Worm (Caenorhabditis elegans) whole organism, dauer: ENCODE data around the gene F12A10.9.

Source experiments
- unc-62 ChIP-seq: sonication (generic microtip); optimal IDR thresholded peaks from 2 replicates; lab custom pipeline; 2017; ENCODE audit warnings: missing biosample characterization, missing genetic modification reagents, missing genetic modification characterization

Gene F12A10.9

ce11 chrII:5498156-5498739 is at the start of gene F12A10.9, which contains the start of gene suex-1:
Gene F12A10.9 (plus strand): TSS chrII:5498689.
Gene suex-1 (minus strand): TSS chrII:5498256.
- no peak for TF ChIP-seq unc-62 (GFP tag; lab: Kevin White, UChicago)

ce11 chrII:5449219-5449618 is 49.3 kb upstream of the F12A10.9 start:
- TF ChIP-seq unc-62 (GFP tag; lab: Kevin White, UChicago): no peak

DNA sequence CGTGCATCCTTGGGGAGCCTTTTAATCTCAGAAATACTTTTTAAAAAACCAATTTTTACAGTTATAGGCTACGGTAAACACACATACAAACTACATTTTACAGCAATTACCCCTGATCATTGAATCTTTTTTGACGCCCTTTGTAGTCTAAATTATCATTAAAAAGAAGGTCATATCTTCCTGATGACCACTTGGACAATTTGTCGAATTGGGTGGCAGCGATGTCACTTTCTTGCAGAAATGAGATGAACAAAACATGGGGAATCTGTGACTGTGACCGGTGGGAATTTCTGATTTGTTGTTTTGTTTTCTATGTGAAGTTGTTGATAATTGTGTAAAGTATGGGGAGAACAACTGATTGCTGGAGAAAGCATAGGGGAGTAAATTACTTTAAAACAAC is 48.9 kb upstream of the F12A10.9 start:
- no peak for TF ChIP-seq unc-62 (GFP tag; lab: Kevin White, UChicago)

DNA sequence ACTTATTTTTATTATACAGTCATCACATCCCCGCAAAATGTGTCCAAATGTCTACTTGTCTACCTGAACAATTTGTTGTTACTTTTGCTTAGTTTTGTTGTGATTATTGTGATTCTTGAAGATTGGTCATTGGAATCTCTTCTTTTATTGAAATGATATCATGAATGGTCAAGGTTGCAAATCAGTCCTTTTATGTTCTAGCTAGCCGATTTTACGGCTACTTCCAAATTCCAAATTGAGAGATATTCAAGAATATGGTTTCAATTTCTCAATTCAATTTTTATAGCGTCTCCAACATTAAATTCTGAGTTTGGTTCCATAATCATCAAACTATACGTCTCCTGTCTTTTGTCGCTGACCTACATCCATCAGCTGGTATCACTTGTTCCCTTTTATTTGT is 47.2 kb upstream of the F12A10.9 start:
- TF ChIP-seq unc-62 (GFP tag; lab: Kevin White, UChicago): no peak

- no peak for TF ChIP-seq unc-62 (GFP tag; lab: Kevin White, UChicago)
Observed at ce11 chrII:5453547-5453946, 44.9 kb upstream of the F12A10.9 start, which contains the start of gene dhs-5. Gene dhs-5 (plus strand): TSS chrII:5453847.

DNA sequence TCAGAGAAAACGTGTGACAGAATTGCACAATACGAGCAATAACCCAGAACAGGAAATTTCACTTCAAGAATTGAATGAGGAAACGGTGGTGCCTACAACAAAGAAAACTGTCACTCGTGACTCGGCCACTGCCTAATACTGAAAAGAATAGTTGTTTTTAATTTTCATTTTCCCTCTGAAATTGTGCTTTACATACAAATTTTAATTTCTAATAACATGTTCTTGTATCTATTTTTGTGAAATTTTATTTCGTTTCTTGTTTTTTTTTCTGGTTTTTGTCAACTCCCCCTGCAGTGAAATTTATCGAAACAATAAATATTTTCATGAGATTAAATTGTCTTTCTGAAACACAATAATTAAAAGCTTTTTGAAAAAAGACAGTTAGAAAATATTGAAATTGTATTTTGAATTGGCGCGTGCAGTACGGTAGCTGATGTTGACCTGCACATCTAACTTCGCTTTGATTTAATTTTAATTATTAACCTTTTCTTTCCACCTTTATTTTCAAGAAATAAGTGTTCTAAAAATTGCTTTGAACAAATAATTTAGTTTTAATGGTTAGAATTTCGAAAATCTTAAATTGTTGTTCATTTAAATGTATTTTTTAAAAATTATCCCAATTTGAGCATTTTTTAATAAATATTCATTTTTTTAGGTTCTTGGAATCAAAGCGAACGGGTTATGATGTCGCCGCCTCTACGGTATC is 42.7 kb upstream of the F12A10.9 start, which contains the start of gene daz-1:
TSS of gene daz-1 (plus strand) at position 656 of the 706 bp plus-strand sequence.
- TF ChIP-seq unc-62 (GFP tag; lab: Kevin White, UChicago): no peak

- no peak for TF ChIP-seq unc-62 (GFP tag; lab: Kevin White, UChicago)
Observed at ce11 chrII:5458683-5459410, 39.6 kb upstream of the F12A10.9 start.

ce11 chrII:5459534-5459933 is 39.0 kb upstream of the F12A10.9 start:
- no peak for TF ChIP-seq unc-62 (GFP tag; lab: Kevin White, UChicago)

DNA sequence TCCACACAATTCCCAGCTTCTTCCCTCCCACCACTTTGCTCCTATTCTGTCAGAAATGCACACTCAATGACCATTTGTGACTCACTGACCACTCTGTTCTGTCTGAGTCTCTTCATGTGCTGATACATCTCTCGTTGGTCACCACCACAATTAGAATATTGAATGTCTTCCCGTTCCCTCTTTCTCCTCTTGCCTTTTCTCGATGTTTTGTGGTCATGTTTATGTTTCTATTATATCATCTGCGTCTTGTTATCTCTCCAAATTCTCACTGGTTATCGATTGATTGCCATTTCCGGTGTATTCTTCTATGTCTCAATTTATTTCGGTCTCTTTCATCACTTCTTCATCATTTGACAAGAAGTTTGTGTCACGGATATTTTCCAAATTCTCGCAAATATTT is 37.6 kb upstream of the F12A10.9 start:
- no peak for TF ChIP-seq unc-62 (GFP tag; lab: Kevin White, UChicago)

DNA sequence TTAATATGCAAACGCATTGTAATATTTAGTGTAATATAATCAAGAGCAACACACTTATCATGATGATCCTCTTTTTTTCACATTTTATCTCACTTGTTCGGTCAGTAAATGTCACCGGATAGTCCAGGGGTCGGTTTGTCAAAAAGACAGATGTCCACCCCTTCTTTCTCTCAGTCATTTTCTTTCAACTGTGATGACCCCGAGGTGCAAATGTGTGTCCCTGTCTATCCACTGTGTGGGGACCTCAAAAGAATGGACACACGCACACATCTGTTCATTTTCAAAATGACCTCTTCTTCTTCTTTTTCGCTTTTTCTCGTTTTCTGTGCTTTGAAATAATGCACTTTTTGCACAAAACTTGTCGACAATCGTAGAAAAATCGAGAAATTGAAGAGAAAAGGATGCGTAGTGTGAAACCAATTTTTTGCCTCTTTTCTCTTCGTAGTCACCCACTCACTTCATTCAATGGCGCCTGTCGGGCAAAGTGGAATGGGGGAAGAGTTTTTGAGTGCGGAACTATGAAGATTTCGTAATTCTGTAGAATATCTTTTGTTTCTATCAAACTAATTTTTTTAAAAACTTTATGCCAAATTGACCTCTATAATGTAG is 34.7 kb upstream of the F12A10.9 start:
- TF ChIP-seq unc-62 (GFP tag; lab: Kevin White, UChicago): no peak

DNA sequence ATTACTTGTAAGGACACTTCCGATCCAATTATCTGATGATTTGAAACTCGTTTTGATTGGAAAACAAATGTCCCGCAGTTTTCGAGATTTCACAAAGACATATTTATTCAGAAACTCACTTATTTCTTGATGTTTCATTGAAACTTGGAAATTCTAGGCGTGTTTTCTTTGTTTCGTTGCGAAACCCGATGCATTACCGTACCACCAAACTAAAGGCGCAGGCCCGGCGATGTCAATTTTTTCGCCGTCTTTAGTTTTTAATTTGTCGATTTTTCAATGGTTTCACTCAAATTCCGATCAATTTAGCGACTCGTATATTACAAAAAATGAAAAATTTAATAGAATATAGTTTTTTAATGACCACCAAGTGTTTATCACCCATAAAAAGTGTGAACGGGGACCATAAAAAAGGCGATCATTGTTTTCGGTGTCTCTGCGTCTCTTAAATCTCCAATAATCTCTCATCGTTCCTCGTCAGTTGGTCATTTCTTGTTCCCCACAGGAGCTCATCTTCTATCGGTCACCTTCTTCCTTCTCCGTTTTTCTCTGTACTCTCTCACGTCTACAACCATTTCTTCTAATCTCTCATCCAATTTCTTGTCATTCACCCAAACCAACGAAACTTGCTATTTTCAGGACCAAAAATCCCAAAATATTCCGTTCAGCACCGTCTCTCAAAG is 32.6 kb upstream of the F12A10.9 start, which contains the start of gene clr-1:
TSS of gene clr-1 (plus strand) at position 630 of the 680 bp plus-strand sequence.
- no peak for TF ChIP-seq unc-62 (GFP tag; lab: Kevin White, UChicago)

DNA sequence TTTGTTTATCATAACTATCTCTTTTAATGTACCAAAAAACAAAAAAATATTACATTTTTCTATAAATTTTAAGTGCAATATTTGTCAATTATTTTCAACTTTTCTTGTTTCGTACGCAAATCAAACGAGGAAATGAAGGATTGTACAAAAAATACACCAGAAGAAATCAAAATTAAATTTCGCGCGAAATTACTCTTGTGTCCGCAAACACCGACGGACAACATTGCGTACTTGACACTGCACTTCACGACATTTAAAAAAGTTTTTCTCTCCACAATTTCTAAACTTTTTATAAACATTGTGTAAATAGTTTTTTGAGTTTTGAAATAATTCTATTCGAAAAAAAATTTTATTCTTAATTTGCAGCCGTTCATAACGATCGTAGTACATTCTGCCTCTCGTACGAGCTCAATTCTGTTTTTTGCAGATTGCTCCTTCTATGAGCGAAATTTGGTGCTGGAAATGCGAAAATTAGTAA is 24.5 kb upstream of the F12A10.9 start, which contains the start of gene mrps-16:
TSS of gene mrps-16 (plus strand) at position 428 of the 478 bp plus-strand sequence.
- no peak for TF ChIP-seq unc-62 (GFP tag; lab: Kevin White, UChicago)

DNA sequence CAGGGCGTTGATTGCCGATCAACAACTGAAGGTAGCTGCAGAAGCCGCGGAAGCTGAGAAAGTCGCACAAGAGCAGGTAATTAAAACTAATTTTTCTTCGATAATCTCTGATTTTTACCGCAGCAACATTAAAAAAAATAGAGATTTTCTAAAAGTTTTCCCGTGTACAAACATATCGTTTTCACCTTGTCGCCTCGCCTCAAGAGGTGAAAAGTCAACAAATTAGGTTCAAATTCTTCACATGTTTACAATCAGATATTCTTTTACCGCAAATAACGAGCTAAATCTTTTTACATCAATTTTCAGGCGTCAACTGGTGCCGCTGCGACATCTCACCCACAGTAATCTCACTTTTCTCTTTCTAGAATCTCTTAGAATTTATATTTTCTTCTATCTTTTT is 23.5 kb upstream of the F12A10.9 start, which contains the start of gene ilcr-2:
TSS of gene ilcr-2 (plus strand) at position 301 of the 400 bp plus-strand sequence.
- no peak for TF ChIP-seq unc-62 (GFP tag; lab: Kevin White, UChicago)

DNA sequence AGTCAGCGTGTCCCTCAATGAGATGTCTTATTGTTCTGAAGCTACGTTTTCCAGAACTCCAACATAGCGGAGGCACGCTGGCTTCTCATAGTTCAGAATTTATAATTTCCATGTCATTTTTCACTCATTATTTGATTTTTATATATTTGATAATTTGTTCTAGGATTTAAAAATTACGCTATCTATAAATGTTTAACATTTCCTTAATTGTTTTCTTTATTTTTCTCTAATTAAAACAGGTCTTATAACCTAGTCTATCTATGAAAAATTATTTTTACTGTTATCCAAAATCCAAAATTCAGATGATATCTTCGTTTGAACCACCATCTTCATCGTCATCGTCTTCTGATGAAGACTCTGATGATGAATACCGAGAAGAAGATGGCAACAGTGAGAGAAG is 20.2 kb upstream of the F12A10.9 start, which contains the start of gene F56D1.1:
TSS of gene F56D1.1 (plus strand) at position 301 of the 400 bp plus-strand sequence.
- TF ChIP-seq unc-62 (GFP tag; lab: Kevin White, UChicago): no peak

DNA sequence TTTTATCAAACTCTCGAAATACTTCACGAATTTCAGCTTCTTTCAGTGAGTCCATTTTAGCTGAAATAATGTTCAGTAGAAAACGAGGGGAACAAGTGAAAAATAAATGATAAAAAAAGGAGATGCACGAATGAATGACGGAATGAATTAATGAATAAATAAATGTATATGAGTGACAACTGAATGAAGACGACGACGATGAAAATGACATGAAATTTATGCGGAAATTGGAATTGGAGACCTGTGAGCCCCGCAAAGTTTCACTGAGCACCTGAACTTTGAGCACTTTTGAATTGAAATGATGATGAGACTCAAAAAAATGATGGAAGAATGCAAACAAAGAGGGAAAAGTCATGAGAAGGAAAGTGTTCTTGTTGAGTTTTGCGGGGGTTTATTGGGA is 16.5 kb upstream of the F12A10.9 start, which contains the start of gene cal-8:
TSS of gene cal-8 (minus strand) at position 60 of the 400 bp plus-strand sequence.
- TF ChIP-seq unc-62 (GFP tag; lab: Kevin White, UChicago): no peak
